Fruit fly (Drosophila melanogaster): ENCODE measurements around the gene CG13901.

Gene CG13901

DNA sequence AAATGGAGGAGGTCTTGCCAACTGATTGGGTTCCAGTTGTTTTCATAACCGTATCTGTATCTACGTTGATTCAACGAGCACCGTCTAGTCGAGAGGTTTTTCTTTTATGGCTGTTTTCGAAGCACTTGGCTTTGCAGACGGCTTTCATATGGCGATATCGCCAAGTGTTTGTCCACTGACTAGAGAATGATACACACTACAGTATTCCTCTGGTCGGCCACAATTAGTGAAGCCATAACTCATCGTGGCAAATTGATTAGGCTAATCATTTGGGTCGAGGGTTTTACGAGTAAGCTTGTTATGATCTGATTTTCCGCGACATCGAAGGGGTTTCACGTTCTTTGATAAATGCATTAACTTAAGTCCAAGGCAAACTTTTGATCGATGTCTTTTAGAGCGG, 39.0 kb upstream of the CG13901 start:
- TF ChIP-seq E2f2 (GFP tag; IDR thresholded peaks at IDR 0.05) = no peak
- peak; percentile 46; the same call in 1 of the 2 replicates for TF ChIP-seq GATAe (GFP tag; conservative IDR thresholded peaks at IDR 0.05)
- peak; percentile 25 for TF ChIP-seq CG18599 (GFP tag; optimal IDR thresholded peaks at IDR 0.05)
- TF ChIP-seq grn (GFP tag; optimal IDR thresholded peaks at IDR 0.05) = peak; percentile 13
- peak; percentile 83 for TF ChIP-seq mirr (GFP tag; optimal IDR thresholded peaks at IDR 0.05)
- TF ChIP-seq Hey (tag; optimal IDR thresholded peaks at IDR 0.05) = peak; percentile 4
- TF ChIP-seq CG8089 (GFP tag; optimal IDR thresholded peaks at IDR 0.05) = no peak
- TF ChIP-seq exex (tag; optimal IDR thresholded peaks at IDR 0.05) = peak; percentile 93
- 0 out of 4 replicates have a peak, but pooled peaks have one; percentile 5 for TF ChIP-seq chinmo (GFP tag; IDR thresholded peaks at IDR 0.05; ENCODE audit: partially characterized antibody)
- no peak for TF ChIP-seq Bgb (GFP tag; IDR thresholded peaks at IDR 0.05; ENCODE audit: partially characterized antibody)
- TF ChIP-seq CG1529 (GFP tag; optimal IDR thresholded peaks at IDR 0.05) = no peak
- peak; percentile 14 for TF ChIP-seq CG17912 (GFP tag; optimal IDR thresholded peaks at IDR 0.05)
- no peak for TF ChIP-seq pzg (GFP tag; optimal IDR thresholded peaks at IDR 0.05)
- peak; percentile 8 for TF ChIP-seq Asciz (GFP tag; optimal IDR thresholded peaks at IDR 0.05)
- TF ChIP-seq BtbVII (GFP tag; optimal IDR thresholded peaks at IDR 0.05) = no peak
- peak; percentile 84 for TF ChIP-seq sug (tag; optimal IDR thresholded peaks at IDR 0.05)
- TF ChIP-seq CG4617 (GFP tag; optimal IDR thresholded peaks at IDR 0.05; ENCODE audit: borderline replicate concordance) = no peak
- TF ChIP-seq Ravus (GFP tag; IDR thresholded peaks at IDR 0.05) = no peak
- TF ChIP-seq CG34376 (GFP tag; optimal IDR thresholded peaks at IDR 0.05) = peak; percentile 85
- TF ChIP-seq CG14965 (GFP tag; optimal IDR thresholded peaks at IDR 0.05; ENCODE audit: borderline replicate concordance) = no peak
- 0 out of 2 replicates have a peak, but pooled peaks have one; percentile 18 for TF ChIP-seq stc (GFP tag; IDR thresholded peaks at IDR 0.05)
- peak; percentile 55; the same call in 2 of the 3 replicates for TF ChIP-seq vnd (GFP tag; IDR thresholded peaks at IDR 0.05; ENCODE audit: partially characterized antibody)
- no peak for TF ChIP-seq grau (tag; optimal IDR thresholded peaks at IDR 0.05)
- TF ChIP-seq pb (GFP tag; optimal IDR thresholded peaks at IDR 0.05) = no peak
- no peak for TF ChIP-seq CG17359 (tag; optimal IDR thresholded peaks at IDR 0.05)
- TF ChIP-seq lab (GFP tag; optimal IDR thresholded peaks at IDR 0.05) = peak; percentile 62
- peak; percentile 16 for TF ChIP-seq CG10543 (GFP tag; optimal IDR thresholded peaks at IDR 0.05)
- 0 out of 2 replicates have a peak, but pooled peaks have one; percentile 15 for TF ChIP-seq CG16779 (GFP tag; IDR thresholded peaks at IDR 0.05)
- peak; percentile 7 for TF ChIP-seq HmgZ (tag; optimal IDR thresholded peaks at IDR 0.05)

- no peak for TF ChIP-seq Hmr (GFP tag; optimal IDR thresholded peaks at IDR 0.05)
- 0 out of 3 replicates have a peak, but pooled peaks have one; percentile 15 for TF ChIP-seq CG34422 (GFP tag; IDR thresholded peaks at IDR 0.05)
- peak; percentile 27; the same call in 1 of the 2 replicates for TF ChIP-seq ranshi (GFP tag; IDR thresholded peaks at IDR 0.05)
- TF ChIP-seq Med (GFP tag) = peak; percentile 49
- TF ChIP-seq CoRest (tag; optimal IDR thresholded peaks at IDR 0.05) = no peak
- TF ChIP-seq lab (GFP tag; optimal IDR thresholded peaks at IDR 0.05) = peak; percentile 44
- TF ChIP-seq gsb-n (tag; optimal IDR thresholded peaks at IDR 0.05) = no peak
- peak; percentile 69 for TF ChIP-seq wek (GFP tag; optimal IDR thresholded peaks at IDR 0.05)
- no peak for TF ChIP-seq CG6689 (GFP tag; IDR thresholded peaks at IDR 0.05)
- no peak for TF ChIP-seq nau (GFP tag; optimal IDR thresholded peaks at IDR 0.05)
- peak; percentile 88 for TF ChIP-seq Ets65A (GFP tag)
- no peak for TF ChIP-seq grn (GFP tag; optimal IDR thresholded peaks at IDR 0.05)
- no peak for TF ChIP-seq pzg (GFP tag; optimal IDR thresholded peaks at IDR 0.05)
- TF ChIP-seq z (GFP tag; IDR thresholded peaks at IDR 0.05) = 0 out of 3 replicates have a peak, but pooled peaks have one; percentile 48
- TF ChIP-seq sens (GFP tag) = peak; percentile 56
- TF ChIP-seq Antp (GFP tag; optimal IDR thresholded peaks at IDR 0.05) = no peak
- TF ChIP-seq HLH3B (GFP tag; IDR thresholded peaks at IDR 0.05) = peak; percentile 5; the same call in 1 of the 2 replicates
- TF ChIP-seq CG15601 (tag; optimal IDR thresholded peaks at IDR 0.05) = no peak
Measured at dm6 chr3L:876087-876486, 38.5 kb upstream of the CG13901 start.

All from whole organism, embryonic.